Worm (Caenorhabditis elegans): Measurements from ENCODE around the gene set-31.

- TF ChIP-seq swsn-7 (tag; optimal IDR thresholded peaks at IDR 0.05) (no peak), nhr-28 (tag; optimal IDR thresholded peaks at IDR 0.05) (no peak), nhr-76 (tag; optimal IDR thresholded peaks at IDR 0.05) (no peak), nhr-11 (tag; optimal IDR thresholded peaks at IDR 0.05) (no peak), ceh-82 (tag; optimal IDR thresholded peaks at IDR 0.05) (no peak), lin-15B (tag; optimal IDR thresholded peaks at IDR 0.05) (no peak), ztf-4 (tag; optimal IDR thresholded peaks at IDR 0.05) (no peak), lsy-2 (tag; optimal IDR thresholded peaks at IDR 0.05) (no peak), fos-1 (tag; optimal IDR thresholded peaks at IDR 0.05) (no peak)
These were observed 46.7 kb downstream of the set-31 start, which contains the start of gene F08H9.4 for ce11 chrV:14464368-14464767.
